Fruit fly (Drosophila melanogaster) whole organism, embryonic: Measurements from ENCODE around the gene CG3408.

Experiments
- Antp ChIP-seq: fragments of 200-800 bp; sonication (Bioruptor generic); optimal IDR thresholded peaks from 3 replicates; lab custom pipeline; 2016; ENCODE audit warnings: missing biosample characterization, missing genetic modification characterization
- Awh ChIP-seq: fragments of 200-800 bp; sonication (Bioruptor generic); IDR thresholded peaks from 2 replicates; pipeline ENCODE4, ENCODE4 v1.3.6; 2022; ENCODE audit warnings: missing biosample characterization, missing genetic modification characterization
- CG7556 ChIP-seq: fragments of 200-800 bp; sonication (Bioruptor generic); optimal IDR thresholded peaks from 2 replicates; lab custom pipeline; 2017; ENCODE audit warnings: missing biosample characterization, mild to moderate bottlenecking, missing genetic modification characterization
- CG9727 ChIP-seq: fragments of 200-800 bp; sonication (Bioruptor generic); optimal IDR thresholded peaks from 3 replicates; lab custom pipeline; 2017; ENCODE audit warnings: missing biosample characterization, mild to moderate bottlenecking, missing genetic modification characterization
- Hmx ChIP-seq: fragments of 200-800 bp; sonication (Bioruptor generic); optimal IDR thresholded peaks from 2 replicates; lab custom pipeline; 2016; ENCODE audit warnings: missing biosample characterization, missing genetic modification characterization
- Pdp1 ChIP-seq, 2 experiments: fragments of 200-800 bp; sonication (Bioruptor generic); optimal IDR thresholded peaks; 3 replicates each; lab custom pipeline; 2016; ENCODE audit warnings: missing biosample characterization in 2 of 2, missing genetic modification characterization in 2 of 2, mild to moderate bottlenecking in 1 of 2, moderate library complexity in 1 of 2
- fd96Cb ChIP-seq: fragments of 200-800 bp; sonication (Bioruptor generic); optimal IDR thresholded peaks from 2 replicates; lab custom pipeline; 2018; ENCODE audit warnings: missing biosample characterization, mild to moderate bottlenecking, missing genetic modification characterization, moderate library complexity
- psq ChIP-seq: fragments of 200-800 bp; sonication (Bioruptor generic); optimal IDR thresholded peaks from 2 replicates; lab custom pipeline; 2017; ENCODE audit warnings: missing biosample characterization, missing genetic modification characterization
- seq ChIP-seq: fragments of 200-800 bp; sonication (Bioruptor generic); IDR thresholded peaks from 2 replicates; pipeline ENCODE4 v1.3.6; 2022; ENCODE audit warnings: missing biosample characterization, missing genetic modification characterization
- shn ChIP-seq: fragments of 200-800 bp; sonication (Bioruptor generic); optimal IDR thresholded peaks from 3 replicates; lab custom pipeline; 2016; ENCODE audit warnings: missing biosample characterization, missing genetic modification characterization
- zen2 ChIP-seq: fragments of 200-800 bp; sonication (Bioruptor generic); IDR thresholded peaks from 3 replicates; pipeline ENCODE4 v1.3.6; 2022; ENCODE audit warnings: missing biosample characterization, missing genetic modification characterization; ENCODE audit not compliant: partially characterized antibody

DNA sequence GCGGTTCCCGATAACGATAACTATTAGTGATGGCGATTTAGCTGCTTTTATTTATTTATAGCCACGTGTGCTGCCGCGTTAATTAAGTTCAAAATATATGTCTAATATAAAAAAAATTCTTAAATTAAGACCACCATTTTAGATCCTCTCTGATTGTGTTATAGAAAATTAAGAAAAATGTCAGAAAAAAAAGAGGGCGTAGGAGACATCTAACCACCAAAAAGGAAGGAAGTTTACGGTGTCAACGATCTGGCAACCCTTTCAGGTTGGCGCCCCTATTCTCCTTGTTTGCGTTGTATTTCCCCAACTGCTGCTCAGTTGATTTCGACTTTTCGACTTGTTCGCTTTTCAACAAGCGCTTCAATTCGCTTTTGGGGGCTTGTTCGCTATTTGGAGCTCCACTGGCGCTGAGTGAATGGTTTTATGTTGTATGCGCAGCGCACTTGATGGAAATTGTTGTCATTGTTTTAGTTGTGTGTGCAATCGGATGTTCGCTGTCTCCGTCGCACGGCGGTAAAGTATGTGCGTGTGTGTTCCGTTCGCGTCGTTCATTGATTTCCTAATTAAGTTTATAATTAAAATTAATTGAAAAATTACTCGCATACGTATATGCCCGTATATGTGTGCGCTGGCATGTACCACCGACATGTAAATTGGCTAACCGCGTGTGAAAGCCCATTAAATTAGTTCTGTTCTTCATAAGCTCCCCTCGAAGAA is 48.5 kb downstream of the CG3408 start, which contains the start of the genes CG3434 and CG44838:
- TF ChIP-seq fd96Cb (tag; lab: Kevin White, UChicago) (peak; percentile 64), zen2 (GFP tag; lab: Robert Waterston, UW) (no peak), Pdp1 (GFP tag; optimal IDR thresholded peaks at IDR 0.05; lab: Kevin White, UChicago) (peak; percentile 57 to 65), seq (GFP tag; lab: Robert Waterston, UW) (peak; percentile 55; the same call in 1 of the 2 replicates), CG9727 (peak; percentile 86), shn (peak; percentile 68), Awh (GFP tag; lab: Robert Waterston, UW) (peak; percentile 67; the same call in 1 of the 2 replicates), Hmx (GFP tag; lab: Kevin White, UChicago) (peak; percentile 26), CG7556 (GFP tag; lab: Kevin White, UChicago) (peak; percentile 72), Antp (GFP tag; lab: Kevin White, UChicago) (peak; percentile 62), psq (GFP tag; lab: Kevin White, UChicago) (peak; percentile 77)
